Worm (Caenorhabditis elegans): ENCODE results near the gene C39D10.1.

Gene C39D10.1

ce11 chrX:7906430-7907014, at the start of gene C39D10.1 (continued):
- TF ChIP-seq tra-1 (GFP tag; IDR thresholded peaks at IDR 0.05) (no peak), hif-1 (tag; optimal IDR thresholded peaks at IDR 0.05) (no peak), ZK546.5 (tag; optimal IDR thresholded peaks at IDR 0.05) (no peak), zfp-2 (tag; optimal IDR thresholded peaks at IDR 0.05) (no peak), gei-8 (GFP tag; optimal IDR thresholded peaks at IDR 0.05) (no peak)

ce11 chrX:7866493-7866892, 40.3 kb upstream of the C39D10.1 start:
- TF ChIP-seq nhr-237 (tag; optimal IDR thresholded peaks at IDR 0.05) = no peak
- no peak for TF ChIP-seq ceh-44 (GFP tag; IDR thresholded peaks at IDR 0.05)
- peak in 1 of 2 experiments; percentile 40 for TF ChIP-seq daf-16 (GFP tag; optimal IDR thresholded peaks at IDR 0.05)
- peak; percentile 26 for TF ChIP-seq daf-16 (tag; optimal IDR thresholded peaks at IDR 0.05)
- TF ChIP-seq fos-1 (tag; optimal IDR thresholded peaks at IDR 0.05) = no peak
- TF ChIP-seq lin-38 (GFP tag; IDR thresholded peaks at IDR 0.05) = no peak
- no peak for TF ChIP-seq lin-1 (GFP tag; IDR thresholded peaks at IDR 0.05)
- no peak for TF ChIP-seq daf-8 (GFP tag; IDR thresholded peaks at IDR 0.05)
- TF ChIP-seq spr-1 (tag; optimal IDR thresholded peaks at IDR 0.05) = no peak
- peak; percentile 54 for TF ChIP-seq hlh-11 (tag; optimal IDR thresholded peaks at IDR 0.05)
- no peak for TF ChIP-seq mep-1 (tag; optimal IDR thresholded peaks at IDR 0.05)
- TF ChIP-seq tag-97 (GFP tag; IDR thresholded peaks at IDR 0.05) = no peak
- TF ChIP-seq fkh-10 (GFP tag; optimal IDR thresholded peaks at IDR 0.05) = no peak
- peak; percentile 29; the same call in 1 of the 2 replicates for TF ChIP-seq ceh-20 (GFP tag; IDR thresholded peaks at IDR 0.05)
- TF ChIP-seq zfp-3 (GFP tag; conservative IDR thresholded peaks at IDR 0.05) = no peak
- TF ChIP-seq dmd-6 (GFP tag; IDR thresholded peaks at IDR 0.05) = peak; percentile 37; the same call in 1 of the 2 replicates
- no peak for TF ChIP-seq ztf-7 (tag; optimal IDR thresholded peaks at IDR 0.05)
- TF ChIP-seq ZK337.2 (GFP tag; IDR thresholded peaks at IDR 0.05) = no peak
- peak in 1 of 2 experiments; percentile 93 for TF ChIP-seq unc-62 (GFP tag; optimal IDR thresholded peaks at IDR 0.05 in 1 of 2)
- no peak for TF ChIP-seq unc-62 (tag; optimal IDR thresholded peaks at IDR 0.05)
- TF ChIP-seq mes-2 (tag; optimal IDR thresholded peaks at IDR 0.05; ENCODE audit: poor library complexity, severe bottlenecking) = no peak
- TF ChIP-seq F10B5.3 (tag; optimal IDR thresholded peaks at IDR 0.05) = no peak
- TF ChIP-seq hmg-1.1 (GFP tag; IDR thresholded peaks at IDR 0.05) = no peak
- peak; percentile 61 for TF ChIP-seq nhr-11 (tag; optimal IDR thresholded peaks at IDR 0.05)
- TF ChIP-seq aly-2 (tag; optimal IDR thresholded peaks at IDR 0.05) = no peak
- TF ChIP-seq ama-1 (optimal IDR thresholded peaks at IDR 0.05) = no peak
- no peak for TF ChIP-seq unc-39 (tag; optimal IDR thresholded peaks at IDR 0.05)
- peak in 1 of 2 experiments; percentile 38 for TF ChIP-seq hif-1 (tag; optimal IDR thresholded peaks at IDR 0.05)
- no peak for TF ChIP-seq sdz-12 (GFP tag; optimal IDR thresholded peaks at IDR 0.05)
- TF ChIP-seq hlh-30 (tag; optimal IDR thresholded peaks at IDR 0.05; ENCODE audit: insufficient read depth) = peak; percentile 35
- TF ChIP-seq arid-1 (GFP tag; conservative IDR thresholded peaks at IDR 0.05) = no peak
- no peak for TF ChIP-seq lin-39 (tag; optimal IDR thresholded peaks at IDR 0.05)
- TF ChIP-seq ceh-32 (tag; optimal IDR thresholded peaks at IDR 0.05; ENCODE audit: poor library complexity) = no peak

- TF ChIP-seq daf-16 (GFP tag; optimal IDR thresholded peaks at IDR 0.05) = no peak
- peak; percentile 55 for TF ChIP-seq daf-16 (tag; optimal IDR thresholded peaks at IDR 0.05)
- TF ChIP-seq aha-1 (tag) = peak; percentile 9
- peak in 1 of 2 experiments; percentile 52 for TF ChIP-seq hif-1 (tag; optimal IDR thresholded peaks at IDR 0.05)
- TF ChIP-seq zag-1 (tag; optimal IDR thresholded peaks at IDR 0.05) = no peak
- peak in 1 of 2 experiments; percentile 96 for TF ChIP-seq unc-62 (GFP tag; optimal IDR thresholded peaks at IDR 0.05 in 1 of 2)
- TF ChIP-seq unc-62 (tag; optimal IDR thresholded peaks at IDR 0.05) = no peak
- peak; percentile 1 for TF ChIP-seq dve-1 (tag; optimal IDR thresholded peaks at IDR 0.05; ENCODE audit: insufficient read depth)
- no peak for TF ChIP-seq Y5F2A.4 (GFP tag; optimal IDR thresholded peaks at IDR 0.05)
- TF ChIP-seq nhr-10 (tag; optimal IDR thresholded peaks at IDR 0.05) = no peak
These were observed 39.5 kb upstream of the C39D10.1 start for ce11 chrX:7867307-7867706.
